Worm (Caenorhabditis elegans): ENCODE data around the gene srv-27.

ce11 chrIV:6266499-6266898 is 31.7 kb downstream of the srv-27 start, which contains the start of gene srv-29:
- TF ChIP-seq unc-62 (GFP tag; optimal IDR thresholded peaks at IDR 0.05) (no peak), snpc-4 (tag; optimal IDR thresholded peaks at IDR 0.05) (no peak), lsy-2 (tag; optimal IDR thresholded peaks at IDR 0.05) (no peak), nhr-129 (tag; optimal IDR thresholded peaks at IDR 0.05) (no peak), ama-1 (optimal IDR thresholded peaks at IDR 0.05) (no peak), mdl-1 (tag; optimal IDR thresholded peaks at IDR 0.05) (no peak), C34F6.9 (tag; optimal IDR thresholded peaks at IDR 0.05) (no peak), alr-1 (tag; optimal IDR thresholded peaks at IDR 0.05) (no peak), skn-1 (tag; optimal IDR thresholded peaks at IDR 0.05) (no peak)
